Fruit fly (Drosophila melanogaster) whole organism, embryonic: ENCODE measurements around the gene CG6733.

Source experiments
- ATbp ChIP-seq: fragments of 200-800 bp; sonication (Bioruptor generic); optimal IDR thresholded peaks from 2 replicates; lab custom pipeline; 2017; ENCODE audit warnings: missing biosample characterization, mild to moderate bottlenecking, missing genetic modification characterization, missing genetic modification reagents
- CG10959 ChIP-seq: fragments of 200-800 bp; sonication (Bioruptor generic); IDR thresholded peaks from 2 replicates; pipeline ENCODE4 v1.3.6; 2022; ENCODE audit warnings: missing biosample characterization, missing genetic modification characterization
- CG12104 ChIP-seq: fragments of 200-800 bp; sonication (Bioruptor generic); optimal IDR thresholded peaks from 3 replicates; lab custom pipeline; 2016; ENCODE audit warnings: missing biosample characterization, missing genetic modification characterization
- CG13296 ChIP-seq: fragments of 200-800 bp; sonication (Bioruptor generic); optimal IDR thresholded peaks from 3 replicates; lab custom pipeline; 2018; ENCODE audit warnings: missing biosample characterization, mild to moderate bottlenecking, missing genetic modification characterization
- CG13624 ChIP-seq: fragments of 200-800 bp; sonication (Bioruptor generic); optimal IDR thresholded peaks from 2 replicates; lab custom pipeline; 2016; ENCODE audit warnings: missing biosample characterization, missing genetic modification characterization
- CG14441 ChIP-seq: fragments of 200-800 bp; sonication (Bioruptor generic); IDR thresholded peaks from 2 replicates; pipeline ENCODE4 v1.3.6; 2022; ENCODE audit warnings: missing biosample characterization, missing genetic modification characterization
- CG1603 ChIP-seq: fragments of 200-800 bp; sonication (Bioruptor generic); optimal IDR thresholded peaks from 2 replicates; lab custom pipeline; 2019; ENCODE audit warnings: missing biosample characterization, mild to moderate bottlenecking, missing genetic modification characterization, moderate library complexity
- CG17612 ChIP-seq: fragments of 200-800 bp; sonication (Bioruptor generic); IDR thresholded peaks from 2 replicates; pipeline ENCODE4 v1.3.6; 2022; ENCODE audit warnings: missing biosample characterization, missing genetic modification characterization
- CG18599 ChIP-seq: fragments of 200-800 bp; sonication (Bioruptor generic); optimal IDR thresholded peaks from 3 replicates; lab custom pipeline; 2017; ENCODE audit warnings: missing biosample characterization, missing genetic modification characterization, mild to moderate bottlenecking, moderate library complexity, missing genetic modification reagents
- CG2129 ChIP-seq: fragments of 200-800 bp; sonication (Bioruptor generic); IDR thresholded peaks from 2 replicates; pipeline ENCODE4 v1.3.6; 2022; ENCODE audit warnings: missing biosample characterization, missing genetic modification characterization; ENCODE audit not compliant: partially characterized antibody
- CG2712 ChIP-seq: fragments of 200-800 bp; optimal IDR thresholded peaks from 3 replicates; lab custom pipeline; 2019; ENCODE audit warnings: missing biosample characterization, mild to moderate bottlenecking, missing genetic modification characterization, moderate library complexity
- CG31441 ChIP-seq: fragments of 200-800 bp; sonication (Bioruptor generic); IDR thresholded peaks from 2 replicates; pipeline ENCODE4 v1.3.6; 2022; ENCODE audit warnings: missing biosample characterization, missing genetic modification characterization
- CG4617 ChIP-seq: fragments of 200-800 bp; sonication (Bioruptor generic); optimal IDR thresholded peaks from 3 replicates; lab custom pipeline; 2016; ENCODE audit warnings: missing biosample characterization, missing genetic modification characterization, borderline replicate concordance
- CG5180 ChIP-seq: fragments of 200-800 bp; sonication (Bioruptor generic); optimal IDR thresholded peaks from 3 replicates; lab custom pipeline; 2017; ENCODE audit warnings: missing biosample characterization, missing genetic modification characterization, mild to moderate bottlenecking, moderate library complexity, missing genetic modification reagents
- CG9215 ChIP-seq: fragments of 200-800 bp; sonication (Bioruptor generic); IDR thresholded peaks from 2 replicates; pipeline ENCODE4 v1.3.6; 2022; ENCODE audit warnings: missing biosample characterization, missing genetic modification characterization
- CrebB ChIP-seq: fragments of 200-800 bp; sonication (Bioruptor generic); optimal IDR thresholded peaks from 3 replicates; lab custom pipeline; 2018; ENCODE audit warnings: missing biosample characterization, mild to moderate bottlenecking, missing genetic modification characterization
- Dbx ChIP-seq: fragments of 200-800 bp; sonication (Bioruptor generic); IDR thresholded peaks from 3 replicates; pipeline ENCODE4 v1.3.6; 2022; ENCODE audit warnings: missing biosample characterization, missing genetic modification characterization
- Dek ChIP-seq: fragments of 200-800 bp; sonication (Bioruptor generic); optimal IDR thresholded peaks from 3 replicates; lab custom pipeline; 2019; ENCODE audit warnings: missing biosample characterization, mild to moderate bottlenecking, missing genetic modification characterization, moderate library complexity
- Dp ChIP-seq: fragments of 200-800 bp; sonication (Bioruptor generic); optimal IDR thresholded peaks from 2 replicates; lab custom pipeline; 2018; ENCODE audit warnings: missing biosample characterization, mild to moderate bottlenecking, missing genetic modification characterization, moderate library complexity
- E2f1 ChIP-seq: fragments of 200-800 bp; sonication (Bioruptor generic); IDR thresholded peaks from 2 replicates; pipeline ENCODE4 v1.3.6; 2022; ENCODE audit warnings: missing biosample characterization, missing genetic modification characterization
- Ets97D ChIP-seq: fragments of 200-800 bp; sonication (Bioruptor generic); optimal IDR thresholded peaks from 3 replicates; lab custom pipeline; 2016; ENCODE audit warnings: missing biosample characterization, missing genetic modification characterization
- GATAe ChIP-seq: fragments of 200-800 bp; sonication (Bioruptor generic); conservative IDR thresholded peaks from 2 replicates; pipeline ENCODE4 v1.3.6; 2022; ENCODE audit warnings: missing biosample characterization, missing genetic modification characterization
- Hmr ChIP-seq: fragments of 200-800 bp; sonication (Bioruptor generic); optimal IDR thresholded peaks from 3 replicates; lab custom pipeline; 2017; ENCODE audit warnings: mild to moderate bottlenecking, missing biosample characterization, missing genetic modification reagents, missing genetic modification characterization
- Mad ChIP-seq: fragments of 200-800 bp; sonication (Bioruptor generic); optimal IDR thresholded peaks from 2 replicates; lab custom pipeline; 2016; ENCODE audit warnings: missing biosample characterization, missing genetic modification characterization
- Med ChIP-seq: fragments of 200-800 bp; sonication (Bioruptor generic); peaks from one replicate; lab custom pipeline; 2016; ENCODE audit warnings: missing biosample characterization, missing genetic modification characterization, mild to moderate bottlenecking, inconsistent platforms, moderate library complexity
- NC2β ChIP-seq: fragments of 200-800 bp; sonication (Bioruptor generic); optimal IDR thresholded peaks from 2 replicates; lab custom pipeline; 2016; ENCODE audit warnings: missing biosample characterization, missing genetic modification characterization
- Ptx1 ChIP-seq: fragments of 200-800 bp; sonication (Bioruptor generic); IDR thresholded peaks from 2 replicates; pipeline ENCODE4 v1.3.6; 2022; ENCODE audit warnings: missing biosample characterization, missing genetic modification characterization
- Rfx ChIP-seq: fragments of 200-800 bp; sonication (Bioruptor generic); IDR thresholded peaks from 2 replicates; pipeline ENCODE4 v1.3.6; 2022; ENCODE audit warnings: missing biosample characterization, missing genetic modification characterization
- Spps ChIP-seq: fragments of 200-800 bp; sonication (Bioruptor generic); optimal IDR thresholded peaks from 2 replicates; lab custom pipeline; 2018; ENCODE audit warnings: missing biosample characterization, mild to moderate bottlenecking, missing genetic modification characterization
- Sry-δ ChIP-seq: fragments of 200-800 bp; sonication (Bioruptor generic); optimal IDR thresholded peaks from 2 replicates; lab custom pipeline; 2016; ENCODE audit warnings: missing biosample characterization, missing genetic modification characterization
- al ChIP-seq: fragments of 200-800 bp; sonication (Bioruptor generic); IDR thresholded peaks from 2 replicates; pipeline ENCODE4 v1.3.6; 2022; ENCODE audit warnings: missing biosample characterization, missing genetic modification characterization
- corto ChIP-seq: fragments of 200-800 bp; sonication (Bioruptor generic); optimal IDR thresholded peaks from 2 replicates; lab custom pipeline; 2016; ENCODE audit warnings: missing biosample characterization, mild to moderate bottlenecking, missing genetic modification characterization, moderate library complexity
- disco-r ChIP-seq: fragments of 200-800 bp; sonication (Bioruptor generic); optimal IDR thresholded peaks from 2 replicates; lab custom pipeline; 2016; ENCODE audit warnings: missing biosample characterization, missing genetic modification characterization
- dmrt99B ChIP-seq: fragments of 200-800 bp; sonication (Bioruptor generic); optimal IDR thresholded peaks from 2 replicates; lab custom pipeline; 2018; ENCODE audit warnings: missing biosample characterization, mild to moderate bottlenecking, missing genetic modification characterization, moderate library complexity
- grn ChIP-seq: fragments of 200-800 bp; sonication (Bioruptor generic); optimal IDR thresholded peaks from 3 replicates; lab custom pipeline; 2017; ENCODE audit warnings: missing biosample characterization, missing genetic modification characterization
- gsb-n ChIP-seq: fragments of 200-800 bp; sonication (Bioruptor generic); optimal IDR thresholded peaks from 3 replicates; lab custom pipeline; 2018; ENCODE audit warnings: missing biosample characterization, mild to moderate bottlenecking, missing genetic modification characterization
- insv ChIP-seq, 2 experiments: fragments of 200-800 bp; sonication (Bioruptor generic); optimal IDR thresholded peaks; 3 replicates each; lab custom pipeline; 2016 to 2018; ENCODE audit warnings: missing biosample characterization in 2 of 2, missing genetic modification characterization in 2 of 2
- lab ChIP-seq: fragments of 200-800 bp; sonication (Bioruptor generic); optimal IDR thresholded peaks from 3 replicates; lab custom pipeline; 2017; ENCODE audit warnings: missing biosample characterization, missing genetic modification characterization, mild to moderate bottlenecking, moderate library complexity, missing genetic modification reagents
- pnt ChIP-seq: fragments of 200-800 bp; sonication (Bioruptor generic); optimal IDR thresholded peaks from 3 replicates; lab custom pipeline; 2016; ENCODE audit warnings: missing biosample characterization, missing genetic modification characterization
- rib ChIP-seq: fragments of 200-800 bp; sonication (Bioruptor generic); IDR thresholded peaks from 2 replicates; pipeline ENCODE4 v1.3.6; 2022; ENCODE audit warnings: missing biosample characterization, missing genetic modification characterization
- row ChIP-seq: fragments of 200-800 bp; sonication (Bioruptor generic); IDR thresholded peaks from 3 replicates; pipeline ENCODE4 v1.3.6; 2022; ENCODE audit warnings: missing biosample characterization, missing genetic modification characterization
- salm ChIP-seq: fragments of 200-800 bp; sonication (Bioruptor generic); optimal IDR thresholded peaks from 2 replicates; lab custom pipeline; 2018; ENCODE audit warnings: missing biosample characterization, mild to moderate bottlenecking, missing genetic modification characterization
- sens ChIP-seq: fragments of 200-800 bp; sonication (Bioruptor generic); peaks from one replicate; lab custom pipeline; 2016; ENCODE audit warnings: missing biosample characterization, missing genetic modification characterization
- slp2 ChIP-seq: fragments of 200-800 bp; sonication (Bioruptor generic); optimal IDR thresholded peaks from 2 replicates; lab custom pipeline; 2016; ENCODE audit warnings: missing biosample characterization, missing genetic modification characterization
- sna ChIP-seq: fragments of 200-800 bp; sonication (Bioruptor generic); IDR thresholded peaks from 2 replicates; pipeline ENCODE4 v1.3.6; 2022; ENCODE audit warnings: missing biosample characterization, missing genetic modification characterization; ENCODE audit not compliant: partially characterized antibody
- sqz ChIP-seq: fragments of 200-800 bp; sonication (Bioruptor generic); optimal IDR thresholded peaks from 3 replicates; lab custom pipeline; 2018; ENCODE audit warnings: missing biosample characterization, mild to moderate bottlenecking, missing genetic modification characterization
- tgo ChIP-seq: fragments of 200-800 bp; sonication (Bioruptor generic); IDR thresholded peaks from 3 replicates; pipeline ENCODE4 v1.3.6; 2022; ENCODE audit warnings: missing biosample characterization, missing genetic modification characterization
- tna ChIP-seq: fragments of 200-800 bp; sonication (Bioruptor generic); IDR thresholded peaks from 2 replicates; pipeline ENCODE4 v1.3.6; 2022; ENCODE audit warnings: missing biosample characterization, missing genetic modification characterization; ENCODE audit not compliant: partially characterized antibody
- toy ChIP-seq: fragments of 200-800 bp; sonication (Bioruptor generic); IDR thresholded peaks from 2 replicates; pipeline ENCODE4 v1.3.6; 2022; ENCODE audit warnings: missing biosample characterization, missing genetic modification characterization
- vvl ChIP-seq: fragments of 200-800 bp; sonication (Bioruptor generic); IDR thresholded peaks from 2 replicates; pipeline ENCODE4 v1.3.6; 2022; ENCODE audit warnings: missing biosample characterization, missing genetic modification characterization
- zfh2 ChIP-seq: fragments of 200-800 bp; sonication (Bioruptor generic); optimal IDR thresholded peaks from 2 replicates; lab custom pipeline; 2016; ENCODE audit warnings: missing biosample characterization, missing genetic modification characterization

Gene CG6733

DNA sequence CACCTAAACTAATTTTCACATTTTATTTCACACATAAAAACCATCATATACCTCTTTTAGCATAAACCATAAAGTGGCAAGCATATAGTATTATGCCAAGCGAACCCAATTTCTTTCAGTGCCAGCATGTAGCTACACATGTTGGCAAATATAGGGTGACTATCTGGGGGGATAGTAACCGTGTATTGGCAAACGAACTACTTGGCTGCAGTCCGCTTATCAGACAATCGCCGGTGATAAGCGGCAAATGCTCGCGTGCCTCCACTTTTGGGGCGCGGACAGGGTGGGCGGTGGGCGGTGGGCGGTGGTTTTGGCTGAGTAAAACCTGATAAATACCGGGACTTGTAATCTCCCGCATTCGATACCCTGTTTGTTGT, 42.1 kb downstream of the CG6733 start (continued):
- no peak for TF ChIP-seq Spps (tag; lab: Kevin White, UChicago)
- TF ChIP-seq pnt (GFP tag; lab: Kevin White, UChicago): no peak
- peak; percentile 58 for TF ChIP-seq CG14441
- no peak for TF ChIP-seq CG2712 (tag; lab: Kevin White, UChicago)
- TF ChIP-seq CG18599 (GFP tag; lab: Kevin White, UChicago): peak; percentile 52
- TF ChIP-seq Ptx1 (GFP tag; lab: Robert Waterston, UW): no peak
- TF ChIP-seq tgo (GFP tag; lab: Robert Waterston, UW): no peak; the same call in 2 of the 3 replicates
- no peak for TF ChIP-seq insv (GFP tag; optimal IDR thresholded peaks at IDR 0.05; lab: Kevin White, UChicago)
- TF ChIP-seq rib (GFP tag; lab: Robert Waterston, UW): peak; percentile 59; the same call in 1 of the 2 replicates
- TF ChIP-seq toy: no peak
- peak; percentile 7; the same call in 1 of the 2 replicates for TF ChIP-seq Rfx (GFP tag; lab: Robert Waterston, UW)
- TF ChIP-seq zfh2 (GFP tag; lab: Kevin White, UChicago): no peak
- TF ChIP-seq E2f1 (GFP tag; lab: Robert Waterston, UW): 0 out of 2 replicates have a peak, but pooled peaks have one; percentile 16
- peak; percentile 12 for TF ChIP-seq Hmr
- TF ChIP-seq sna (GFP tag; lab: Robert Waterston, UW): no peak
- no peak for TF ChIP-seq CG1603 (tag; lab: Kevin White, UChicago)
- no peak for TF ChIP-seq corto (GFP tag; lab: Kevin White, UChicago)
- no peak for TF ChIP-seq CG2129 (GFP tag; lab: Robert Waterston, UW)
- TF ChIP-seq Dek (tag; lab: Kevin White, UChicago): no peak
- TF ChIP-seq vvl: 0 out of 2 replicates have a peak, but pooled peaks have one; percentile 38
- TF ChIP-seq CG13624 (GFP tag; lab: Kevin White, UChicago): no peak
- TF ChIP-seq grn (GFP tag; lab: Kevin White, UChicago): peak; percentile 53
- TF ChIP-seq ATbp (GFP tag; lab: Kevin White, UChicago): no peak
- no peak for TF ChIP-seq Mad (GFP tag; lab: Kevin White, UChicago)
- TF ChIP-seq Med (GFP tag; lab: Kevin White, UChicago): peak; percentile 78
- no peak for TF ChIP-seq CG4617
- TF ChIP-seq Dp (GFP tag; lab: Kevin White, UChicago): no peak
- TF ChIP-seq sens (GFP tag; lab: Kevin White, UChicago): no peak
- TF ChIP-seq disco-r (GFP tag; lab: Kevin White, UChicago): no peak
- peak; percentile 82 for TF ChIP-seq GATAe (GFP tag; lab: Robert Waterston, UW)
- TF ChIP-seq salm (tag; lab: Kevin White, UChicago): no peak
- no peak for TF ChIP-seq NC2β (GFP tag; lab: Kevin White, UChicago)
- 0 out of 3 replicates have a peak, but pooled peaks have one; percentile 23 for TF ChIP-seq Dbx (GFP tag; lab: Robert Waterston, UW)
- no peak for TF ChIP-seq gsb-n (tag; lab: Kevin White, UChicago)
- no peak for TF ChIP-seq CG10959 (GFP tag; lab: Robert Waterston, UW)
- 0 out of 2 replicates have a peak, but pooled peaks have one; percentile 33 for TF ChIP-seq CG9215 (GFP tag; lab: Robert Waterston, UW)
- TF ChIP-seq CrebB (tag; lab: Kevin White, UChicago): no peak
- TF ChIP-seq Sry-δ (GFP tag; lab: Kevin White, UChicago): no peak
- no peak for TF ChIP-seq tna (GFP tag; lab: Robert Waterston, UW)
- 0 out of 2 replicates have a peak, but pooled peaks have one; percentile 3 for TF ChIP-seq al
- TF ChIP-seq CG12104: no peak
- no peak for TF ChIP-seq Ets97D (GFP tag; lab: Kevin White, UChicago)
- TF ChIP-seq dmrt99B (tag; lab: Kevin White, UChicago): no peak
- no peak for TF ChIP-seq CG17612 (GFP tag; lab: Robert Waterston, UW)
- TF ChIP-seq CG5180 (GFP tag; lab: Kevin White, UChicago): no peak
- TF ChIP-seq CG13296 (GFP tag; lab: Kevin White, UChicago): no peak
- peak; percentile 25 for TF ChIP-seq lab (GFP tag; lab: Kevin White, UChicago)
- peak; percentile 50; the same call in 2 of the 3 replicates for TF ChIP-seq row
- TF ChIP-seq CG31441: no peak
- TF ChIP-seq sqz (GFP tag; lab: Kevin White, UChicago): no peak
- no peak for TF ChIP-seq slp2 (GFP tag; lab: Kevin White, UChicago)
